Fruit fly (Drosophila melanogaster) whole organism, embryonic: ENCODE data around the gene CG9760.
A peak's percentile ranks its signal among the peaks of the same experiment; 100 is the strongest.

ENCODE experiments used
- Antp ChIP-seq: fragments of 200-800 bp; sonication (Bioruptor generic); optimal IDR thresholded peaks from 3 replicates; lab custom pipeline; 2016; ENCODE audit warnings: missing biosample characterization, missing genetic modification characterization
- B-H1 ChIP-seq: fragments of 200-800 bp; sonication (Bioruptor generic); IDR thresholded peaks from 3 replicates; pipeline ENCODE4 v1.3.6; 2022; ENCODE audit warnings: missing biosample characterization, missing genetic modification characterization
- B-H2 ChIP-seq: fragments of 200-800 bp; sonication (Bioruptor generic); optimal IDR thresholded peaks from 2 replicates; lab custom pipeline; 2018; ENCODE audit warnings: missing biosample characterization, mild to moderate bottlenecking, missing genetic modification characterization
- Blimp-1 ChIP-seq: fragments of 200-800 bp; sonication (Bioruptor generic); optimal IDR thresholded peaks from 3 replicates; lab custom pipeline; 2018; ENCODE audit warnings: missing biosample characterization, missing genetic modification characterization, mild to moderate bottlenecking, moderate library complexity, missing genetic modification reagents
- CG10147 ChIP-seq: fragments of 200-800 bp; sonication (Bioruptor generic); optimal IDR thresholded peaks from 2 replicates; lab custom pipeline; 2019; ENCODE audit warnings: missing biosample characterization, mild to moderate bottlenecking, missing genetic modification characterization, moderate library complexity
- CG11247 ChIP-seq: fragments of 200-800 bp; sonication (Bioruptor generic); IDR thresholded peaks from 2 replicates; pipeline ENCODE4 v1.3.6; 2022; ENCODE audit warnings: missing biosample characterization, missing genetic modification characterization
- CG12219 ChIP-seq: fragments of 200-800 bp; sonication (Bioruptor generic); optimal IDR thresholded peaks from 3 replicates; lab custom pipeline; 2018; ENCODE audit warnings: missing biosample characterization, mild to moderate bottlenecking, missing genetic modification characterization
- CG12942 ChIP-seq: fragments of 200-800 bp; sonication (Bioruptor generic); optimal IDR thresholded peaks from 3 replicates; lab custom pipeline; 2016; ENCODE audit warnings: missing biosample characterization, missing genetic modification characterization
- CG14441 ChIP-seq: fragments of 200-800 bp; sonication (Bioruptor generic); IDR thresholded peaks from 2 replicates; pipeline ENCODE4 v1.3.6; 2022; ENCODE audit warnings: missing biosample characterization, missing genetic modification characterization
- CG15011 ChIP-seq: fragments of 200-800 bp; sonication (Bioruptor generic); optimal IDR thresholded peaks from 3 replicates; lab custom pipeline; 2018; ENCODE audit warnings: missing biosample characterization, mild to moderate bottlenecking, missing genetic modification characterization
- CG15269 ChIP-seq: fragments of 200-800 bp; sonication (Bioruptor generic); optimal IDR thresholded peaks from 2 replicates; lab custom pipeline; 2018; ENCODE audit warnings: missing biosample characterization, mild to moderate bottlenecking, missing genetic modification characterization, moderate library complexity
- CG15514 ChIP-seq: fragments of 200-800 bp; sonication (Bioruptor generic); optimal IDR thresholded peaks from 3 replicates; lab custom pipeline; 2017; ENCODE audit warnings: missing biosample characterization, missing genetic modification characterization, mild to moderate bottlenecking, moderate library complexity, missing genetic modification reagents
- CG1603 ChIP-seq: fragments of 200-800 bp; sonication (Bioruptor generic); optimal IDR thresholded peaks from 2 replicates; lab custom pipeline; 2019; ENCODE audit warnings: missing biosample characterization, mild to moderate bottlenecking, missing genetic modification characterization, moderate library complexity
- CG16779 ChIP-seq: fragments of 200-800 bp; sonication (Bioruptor generic); IDR thresholded peaks from 2 replicates; pipeline ENCODE4 v1.3.6; 2022; ENCODE audit warnings: missing biosample characterization, missing genetic modification characterization
- CG3163 ChIP-seq: fragments of 200-800 bp; sonication (Bioruptor generic); optimal IDR thresholded peaks from 3 replicates; lab custom pipeline; 2016; ENCODE audit warnings: missing biosample characterization, missing genetic modification characterization
- CG34422 ChIP-seq: fragments of 200-800 bp; sonication (Bioruptor generic); IDR thresholded peaks from 3 replicates; pipeline ENCODE4 v1.3.6; 2022; ENCODE audit warnings: missing biosample characterization, missing genetic modification characterization
- CG6254 ChIP-seq: fragments of 200-800 bp; sonication (Bioruptor generic); optimal IDR thresholded peaks from 3 replicates; lab custom pipeline; 2017; ENCODE audit warnings: mild to moderate bottlenecking, missing biosample characterization, missing genetic modification reagents, missing genetic modification characterization
- CG7372 ChIP-seq: fragments of 200-800 bp; sonication (Bioruptor generic); IDR thresholded peaks from 2 replicates; pipeline ENCODE4 v1.3.6; 2022; ENCODE audit warnings: missing biosample characterization, missing genetic modification characterization
- Doc2 ChIP-seq: fragments of 200-800 bp; sonication (Bioruptor generic); IDR thresholded peaks from 2 replicates; pipeline ENCODE4 v1.3.6; 2022; ENCODE audit warnings: missing biosample characterization, missing genetic modification characterization
- Doc3 ChIP-seq: fragments of 200-800 bp; sonication (Bioruptor generic); IDR thresholded peaks from 3 replicates; pipeline ENCODE4 v1.3.6; 2022; ENCODE audit warnings: missing biosample characterization, missing genetic modification characterization; ENCODE audit not compliant: partially characterized antibody
- Eip74EF ChIP-seq, 2 experiments: fragments of 200-800 bp in 1 of 2; fragments of >200 bp in 1 of 2; sonication (Bioruptor generic) in 1 of 2; optimal IDR thresholded peaks; 2 replicates each; lab custom pipeline; 2017 to 2019; ENCODE audit warnings: missing biosample characterization in 2 of 2, missing genetic modification characterization in 2 of 2, mild to moderate bottlenecking in 1 of 2, moderate library complexity in 1 of 2
- Ets97D ChIP-seq: fragments of 200-800 bp; sonication (Bioruptor generic); optimal IDR thresholded peaks from 3 replicates; lab custom pipeline; 2016; ENCODE audit warnings: missing biosample characterization, missing genetic modification characterization
- Fer2 ChIP-seq: fragments of 200-800 bp; sonication (Bioruptor generic); optimal IDR thresholded peaks from 2 replicates; lab custom pipeline; 2018; ENCODE audit warnings: missing biosample characterization, mild to moderate bottlenecking, missing genetic modification characterization, moderate library complexity
- Meics ChIP-seq: fragments of 200-800 bp; sonication (Bioruptor generic); optimal IDR thresholded peaks from 2 replicates; lab custom pipeline; 2017; ENCODE audit warnings: missing biosample characterization, mild to moderate bottlenecking, missing genetic modification characterization
- NC2β ChIP-seq: fragments of 200-800 bp; sonication (Bioruptor generic); optimal IDR thresholded peaks from 2 replicates; lab custom pipeline; 2016; ENCODE audit warnings: missing biosample characterization, missing genetic modification characterization
- NK7.1 ChIP-seq: fragments of 200-800 bp; sonication (Bioruptor generic); optimal IDR thresholded peaks from 3 replicates; lab custom pipeline; 2016; ENCODE audit warnings: missing biosample characterization, missing genetic modification characterization
- Neu2 ChIP-seq: fragments of 200-800 bp; sonication (Bioruptor generic); optimal IDR thresholded peaks from 3 replicates; lab custom pipeline; 2016; ENCODE audit warnings: missing biosample characterization, missing genetic modification characterization, borderline replicate concordance
- Oaz ChIP-seq: fragments of 200-800 bp; sonication (Bioruptor generic); IDR thresholded peaks from 2 replicates; pipeline ENCODE4 v1.3.6; 2022; ENCODE audit warnings: missing biosample characterization, missing genetic modification characterization
- Taf1 ChIP-seq: fragments of 200-800 bp; sonication (Bioruptor generic); IDR thresholded peaks from 2 replicates; pipeline ENCODE4 v1.3.6; 2022; ENCODE audit warnings: missing biosample characterization, missing genetic modification characterization
- YL-1 ChIP-seq: fragments of 200-800 bp; sonication (Bioruptor generic); optimal IDR thresholded peaks from 3 replicates; lab custom pipeline; 2017; ENCODE audit warnings: missing biosample characterization, mild to moderate bottlenecking, missing genetic modification characterization
- cg ChIP-seq: fragments of 200-800 bp; sonication (Bioruptor generic); optimal IDR thresholded peaks from 3 replicates; lab custom pipeline; 2019; ENCODE audit warnings: missing biosample characterization, mild to moderate bottlenecking, missing genetic modification characterization, moderate library complexity
- chif ChIP-seq, 2 experiments: fragments of 200-800 bp; sonication (Bioruptor generic); optimal IDR thresholded peaks; 3 replicates each; lab custom pipeline; 2016; ENCODE audit warnings: missing biosample characterization in 2 of 2, missing genetic modification characterization in 2 of 2
- croc ChIP-seq: fragments of 200-800 bp; sonication (Bioruptor generic); conservative IDR thresholded peaks from 3 replicates; pipeline ENCODE4 v1.3.6; 2022; ENCODE audit warnings: missing biosample characterization, missing genetic modification characterization
- cwo ChIP-seq: fragments of 200-800 bp; sonication (Bioruptor generic); optimal IDR thresholded peaks from 3 replicates; lab custom pipeline; 2017; ENCODE audit warnings: missing biosample characterization, missing genetic modification characterization, mild to moderate bottlenecking, moderate library complexity, missing genetic modification reagents
- danr ChIP-seq: fragments of 200-800 bp; sonication (Bioruptor generic); IDR thresholded peaks from 2 replicates; pipeline ENCODE4 v1.3.6; 2022; ENCODE audit warnings: missing biosample characterization, missing genetic modification characterization
- fd3F ChIP-seq: fragments of 200-800 bp; sonication (Bioruptor generic); optimal IDR thresholded peaks from 2 replicates; lab custom pipeline; 2018; ENCODE audit warnings: missing biosample characterization, mild to moderate bottlenecking, missing genetic modification characterization, moderate library complexity
- fd96Cb ChIP-seq: fragments of 200-800 bp; sonication (Bioruptor generic); optimal IDR thresholded peaks from 2 replicates; lab custom pipeline; 2018; ENCODE audit warnings: missing biosample characterization, mild to moderate bottlenecking, missing genetic modification characterization, moderate library complexity
- gsb ChIP-seq: fragments of 200-800 bp; sonication (Bioruptor generic); IDR thresholded peaks from 2 replicates; pipeline ENCODE4 v1.3.6; 2022; ENCODE audit warnings: missing biosample characterization, missing genetic modification characterization
- h ChIP-seq: fragments of >200 bp; optimal IDR thresholded peaks from 2 replicates; lab custom pipeline; 2017
- lab ChIP-seq: fragments of 200-800 bp; sonication (Bioruptor generic); optimal IDR thresholded peaks from 3 replicates; lab custom pipeline; 2017; ENCODE audit warnings: missing biosample characterization, missing genetic modification characterization, mild to moderate bottlenecking, moderate library complexity, missing genetic modification reagents
- lov ChIP-seq, 2 experiments: fragments of 200-800 bp in 1 of 2; fragments of >200 bp in 1 of 2; sonication (Bioruptor generic) in 1 of 2; IDR thresholded peaks in 1 of 2; optimal IDR thresholded peaks in 1 of 2; 2 replicates in 1 of 2; 3 replicates in 1 of 2; pipeline versions ENCODE4 v1.3.6 to Lab custom; 2017 to 2022; ENCODE audit warnings: missing biosample characterization in 1 of 2, missing genetic modification characterization in 1 of 2
- otp ChIP-seq: fragments of 200-800 bp; sonication (Bioruptor generic); IDR thresholded peaks from 3 replicates; pipeline ENCODE4, ENCODE4 v1.3.6; 2022; ENCODE audit warnings: missing biosample characterization, missing genetic modification characterization
- pan ChIP-seq, 4 experiments: fragments of >200 bp in 3 of 4; fragments of 200-800 bp in 1 of 4; sonication (Bioruptor generic) in 1 of 4; optimal IDR thresholded peaks in 3 of 4; IDR thresholded peaks in 1 of 4; 2 replicates each; pipeline versions ENCODE4 v1.3.6 to Lab custom; 2017 to 2022; ENCODE audit warnings: missing biosample characterization in 2 of 4, missing genetic modification characterization in 2 of 4, mixed read lengths in 1 of 4
- pnt ChIP-seq: fragments of 200-800 bp; sonication (Bioruptor generic); optimal IDR thresholded peaks from 3 replicates; lab custom pipeline; 2016; ENCODE audit warnings: missing biosample characterization, missing genetic modification characterization
- ranshi ChIP-seq: fragments of 200-800 bp; sonication (Bioruptor generic); IDR thresholded peaks from 2 replicates; pipeline ENCODE4 v1.3.6; 2022; ENCODE audit warnings: missing biosample characterization, missing genetic modification characterization
- sim ChIP-seq: fragments of 200-800 bp; sonication (Bioruptor generic); IDR thresholded peaks from 2 replicates; pipeline ENCODE4 v1.3.6; 2022; ENCODE audit warnings: missing biosample characterization, missing genetic modification characterization
- slbo ChIP-seq: fragments of 200-800 bp; sonication (Bioruptor generic); IDR thresholded peaks from 2 replicates; pipeline ENCODE4 v1.3.6; 2022; ENCODE audit warnings: missing biosample characterization, missing genetic modification characterization
- so ChIP-seq: fragments of 200-800 bp; sonication (Bioruptor generic); IDR thresholded peaks from 3 replicates; pipeline ENCODE4 v1.3.6; 2022; ENCODE audit warnings: missing biosample characterization, missing genetic modification characterization
- vfl ChIP-seq: fragments of 200-800 bp; sonication (Bioruptor generic); optimal IDR thresholded peaks from 2 replicates; lab custom pipeline; 2016; ENCODE audit warnings: missing biosample characterization, missing genetic modification characterization

Gene CG9760

DNA sequence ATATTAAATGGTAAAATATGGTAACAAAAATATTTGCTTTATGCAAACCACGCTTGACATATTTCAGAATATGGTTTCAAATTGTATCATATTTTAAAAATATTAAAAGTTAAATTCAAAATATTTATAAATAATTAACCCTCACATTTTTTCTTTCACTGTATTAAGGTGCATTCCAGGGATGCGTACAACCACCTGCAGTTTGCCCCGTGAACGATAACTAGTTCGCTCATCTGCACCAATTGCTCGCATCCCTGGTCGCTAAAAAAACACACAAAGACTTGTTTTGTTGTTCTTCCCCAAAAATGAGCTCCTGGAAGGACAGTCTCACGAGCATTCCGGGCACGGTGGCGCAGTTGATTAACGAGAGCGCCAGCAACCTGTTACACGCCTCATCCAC is 31.6 kb downstream of the CG9760 start, which contains the start of gene DEF8 (continued):
- peak; percentile 69 for TF ChIP-seq croc (GFP tag; lab: Robert Waterston, UW)
- peak; percentile 60 for TF ChIP-seq gsb
- peak; percentile 75; the same call in 2 of the 3 replicates for TF ChIP-seq so (GFP tag; lab: Robert Waterston, UW)
- peak; percentile 77 for TF ChIP-seq fd3F (GFP tag; lab: Kevin White, UChicago)
- TF ChIP-seq CG15514: peak; percentile 100
- peak; percentile 86 for TF ChIP-seq CG34422 (GFP tag; lab: Robert Waterston, UW)
- TF ChIP-seq CG15269 (tag; lab: Kevin White, UChicago): peak; percentile 92
- no peak for TF ChIP-seq pan (optimal IDR thresholded peaks at IDR 0.05; lab: Kevin White, UChicago)
- TF ChIP-seq pan (GFP tag; optimal IDR thresholded peaks at IDR 0.05 in 1 of 2, IDR thresholded peaks at IDR 0.05 in 1 of 2): peak in 1 of 2 experiments; percentile 91
- peak; percentile 88 for TF ChIP-seq slbo (GFP tag; lab: Robert Waterston, UW)
- TF ChIP-seq CG14441 (GFP tag; lab: Robert Waterston, UW): peak; percentile 76
- TF ChIP-seq Doc2 (GFP tag; lab: Robert Waterston, UW): no peak
- peak; percentile 77 for TF ChIP-seq CG12942 (GFP tag; lab: Kevin White, UChicago)
- TF ChIP-seq Blimp-1 (GFP tag; lab: Kevin White, UChicago): peak; percentile 90
- TF ChIP-seq CG11247 (GFP tag; lab: Robert Waterston, UW): peak; percentile 62
- peak; percentile 52 for TF ChIP-seq Antp (GFP tag; lab: Kevin White, UChicago)
- TF ChIP-seq fd96Cb (tag; lab: Kevin White, UChicago): peak; percentile 83
- TF ChIP-seq NC2β (GFP tag; lab: Kevin White, UChicago): peak; percentile 36
- peak; percentile 84 for TF ChIP-seq Meics (GFP tag; lab: Kevin White, UChicago)
- no peak for TF ChIP-seq Eip74EF (GFP tag; optimal IDR thresholded peaks at IDR 0.05; lab: Kevin White, UChicago)
- TF ChIP-seq CG12219 (GFP tag; lab: Kevin White, UChicago): peak; percentile 49
- TF ChIP-seq CG15011: no peak
- TF ChIP-seq lab: peak; percentile 90
- TF ChIP-seq otp (GFP tag; lab: Robert Waterston, UW): peak; percentile 65; the same call in 1 of the 3 replicates
- TF ChIP-seq Ets97D (GFP tag; lab: Kevin White, UChicago): no peak
- TF ChIP-seq sim (GFP tag; lab: Robert Waterston, UW): peak; percentile 77; the same call in 1 of the 2 replicates
- TF ChIP-seq Doc3 (GFP tag; lab: Robert Waterston, UW): no peak
- TF ChIP-seq CG10147 (GFP tag; lab: Kevin White, UChicago): peak; percentile 86
- TF ChIP-seq Neu2: no peak
- peak; percentile 91 for TF ChIP-seq ranshi (GFP tag; lab: Robert Waterston, UW)
- peak; percentile 26; the same call in 1 of the 2 replicates for TF ChIP-seq danr (GFP tag; lab: Robert Waterston, UW)
- TF ChIP-seq B-H1 (GFP tag; lab: Robert Waterston, UW): peak; percentile 76
- TF ChIP-seq CG3163 (GFP tag; lab: Kevin White, UChicago): peak; percentile 35
- peak; percentile 27 to 66 for TF ChIP-seq chif (GFP tag; optimal IDR thresholded peaks at IDR 0.05; lab: Kevin White, UChicago)
- TF ChIP-seq CG1603 (tag; lab: Kevin White, UChicago): peak; percentile 71
- TF ChIP-seq CG6254: peak; percentile 73
- TF ChIP-seq YL-1: peak; percentile 82
- no peak for TF ChIP-seq vfl (GFP tag; lab: Kevin White, UChicago)
- TF ChIP-seq h: no peak
- peak; percentile 59 for TF ChIP-seq Fer2
- peak; percentile 45; the same call in 1 of the 2 replicates for TF ChIP-seq CG7372
- TF ChIP-seq B-H2: no peak
- peak; percentile 19 for TF ChIP-seq pnt
- TF ChIP-seq Taf1 (GFP tag; lab: Robert Waterston, UW): peak; percentile 66; the same call in 1 of the 2 replicates
- peak; percentile 66 for TF ChIP-seq Oaz (GFP tag; lab: Robert Waterston, UW)
- no peak for TF ChIP-seq lov (optimal IDR thresholded peaks at IDR 0.05; lab: Kevin White, UChicago)
- peak; percentile 64; the same call in 2 of the 3 replicates for TF ChIP-seq lov (GFP tag; IDR thresholded peaks at IDR 0.05; lab: Robert Waterston, UW)
- no peak for TF ChIP-seq cg
- no peak for TF ChIP-seq NK7.1 (GFP tag; lab: Kevin White, UChicago)
- no peak for TF ChIP-seq CG16779 (GFP tag; lab: Robert Waterston, UW)
- peak; percentile 74 for TF ChIP-seq cwo
